Worm (Caenorhabditis elegans) whole organism, midembryonic: ENCODE results near the gene F11C7.2.

Experiments used
- T22C8.4 ChIP-seq: fragments of 200-800 bp; sonication (Bioruptor generic); IDR thresholded peaks from 2 replicates; pipeline ENCODE4 v1.3.6; 2022; ENCODE audit warnings: missing genetic modification characterization, missing compliant biosample characterization
- cog-1 ChIP-seq: sonication (generic microtip); optimal IDR thresholded peaks from 2 replicates; lab custom pipeline; 2016; ENCODE audit warnings: missing genetic modification characterization, missing compliant biosample characterization
- flt-1 ChIP-seq: fragments of 200-800 bp; sonication (Bioruptor generic); IDR thresholded peaks from 2 replicates; pipeline ENCODE4 v1.3.6; 2022; ENCODE audit warnings: missing genetic modification characterization, missing compliant biosample characterization
- klf-2 ChIP-seq: fragments of 200-800 bp; sonication (Bioruptor generic); conservative IDR thresholded peaks from 2 replicates; pipeline ENCODE4 v1.3.6; 2022; ENCODE audit warnings: missing genetic modification reagents, missing genetic modification characterization, missing compliant biosample characterization
- med-1 ChIP-seq: sonication (generic microtip); optimal IDR thresholded peaks from 2 replicates; lab custom pipeline; 2017; ENCODE audit warnings: missing genetic modification characterization, mild to moderate bottlenecking, missing compliant biosample characterization, antibody characterized with exemption, missing genetic modification reagents; ENCODE audit not compliant: insufficient read depth
- ref-1 ChIP-seq: fragments of 200-800 bp; sonication (Bioruptor generic); conservative IDR thresholded peaks from 2 replicates; pipeline ENCODE4 v1.3.6; 2022; ENCODE audit warnings: missing genetic modification reagents, missing genetic modification characterization, missing compliant biosample characterization
- tab-1 ChIP-seq: fragments of 200-800 bp; sonication (Bioruptor generic); IDR thresholded peaks from 2 replicates; pipeline ENCODE4 v1.3.6; 2022; ENCODE audit warnings: missing genetic modification characterization, missing compliant biosample characterization
- ztf-23 ChIP-seq: fragments of 200-800 bp; sonication (Bioruptor generic); IDR thresholded peaks from 2 replicates; pipeline ENCODE4 v1.3.6; 2022; ENCODE audit warnings: missing genetic modification reagents, missing genetic modification characterization, missing compliant biosample characterization
- ztf-29 ChIP-seq: fragments of 200-800 bp; sonication (Bioruptor generic); IDR thresholded peaks from 2 replicates; pipeline ENCODE4 v1.3.6; 2022; ENCODE audit warnings: missing genetic modification reagents, missing genetic modification characterization, missing compliant biosample characterization

The F11C7.2 gene

ce11 chrX:17369514-17369913, 27.1 kb upstream of the F11C7.2 start:
- no peak for TF ChIP-seq cog-1 (tag; lab: Kevin White, UChicago)
- no peak for TF ChIP-seq ztf-29 (GFP tag; lab: Robert Waterston, UW)
- no peak for TF ChIP-seq med-1
- TF ChIP-seq T22C8.4 (GFP tag; lab: Robert Waterston, UW), result no peak
- TF ChIP-seq klf-2 (GFP tag; lab: Robert Waterston, UW), result no peak
- TF ChIP-seq tab-1 (GFP tag; lab: Robert Waterston, UW), result no peak
- no peak for TF ChIP-seq ref-1 (GFP tag; lab: Robert Waterston, UW)
- TF ChIP-seq flt-1, result no peak
- TF ChIP-seq ztf-23 (GFP tag; lab: Robert Waterston, UW), result no peak

- TF ChIP-seq flt-1 (no peak), cog-1 (tag; lab: Kevin White, UChicago) (no peak), ztf-23 (GFP tag; lab: Robert Waterston, UW) (no peak), tab-1 (GFP tag; lab: Robert Waterston, UW) (no peak), med-1 (no peak)
These were observed 22.7 kb upstream of the F11C7.2 start for ce11 chrX:17373955-17374354.

- TF ChIP-seq cog-1 (tag; lab: Kevin White, UChicago) (no peak), klf-2 (GFP tag; lab: Robert Waterston, UW) (no peak), ztf-23 (GFP tag; lab: Robert Waterston, UW) (no peak), tab-1 (GFP tag; lab: Robert Waterston, UW) (no peak), ztf-29 (GFP tag; lab: Robert Waterston, UW) (no peak)
These were observed 22.1 kb upstream of the F11C7.2 start, which contains the start of gene F10D7.3 for ce11 chrX:17374534-17374933. Gene F10D7.3, minus strand, starts transcription at chrX:17374634.

- TF ChIP-seq ref-1 (GFP tag; lab: Robert Waterston, UW) (no peak), T22C8.4 (GFP tag; lab: Robert Waterston, UW) (no peak), tab-1 (GFP tag; lab: Robert Waterston, UW) (no peak), ztf-23 (GFP tag; lab: Robert Waterston, UW) (no peak), ztf-29 (GFP tag; lab: Robert Waterston, UW) (no peak)
These were observed 20.7 kb upstream of the F11C7.2 start for ce11 chrX:17375877-17376276.

ce11 chrX:17378996-17379395, 17.6 kb upstream of the F11C7.2 start:
- TF ChIP-seq cog-1 (tag; lab: Kevin White, UChicago), result no peak
- no peak for TF ChIP-seq klf-2 (GFP tag; lab: Robert Waterston, UW)
- TF ChIP-seq ref-1 (GFP tag; lab: Robert Waterston, UW), result no peak
- TF ChIP-seq ztf-29 (GFP tag; lab: Robert Waterston, UW), result no peak
- TF ChIP-seq T22C8.4 (GFP tag; lab: Robert Waterston, UW), result no peak
- no peak for TF ChIP-seq med-1
- no peak for TF ChIP-seq flt-1

ce11 chrX:17379675-17380074, 16.9 kb upstream of the F11C7.2 start, which contains the start of gene F10D7.10:
Gene F10D7.10, minus strand, starts transcription at chrX:17379775.
- TF ChIP-seq klf-2 (GFP tag; lab: Robert Waterston, UW), result no peak
- TF ChIP-seq ref-1 (GFP tag; lab: Robert Waterston, UW), result no peak
- no peak for TF ChIP-seq T22C8.4 (GFP tag; lab: Robert Waterston, UW)
- TF ChIP-seq flt-1, result no peak
- no peak for TF ChIP-seq tab-1 (GFP tag; lab: Robert Waterston, UW)
- TF ChIP-seq ztf-23 (GFP tag; lab: Robert Waterston, UW), result no peak
- TF ChIP-seq ztf-29 (GFP tag; lab: Robert Waterston, UW), result no peak

ce11 chrX:17381975-17382374, 14.6 kb upstream of the F11C7.2 start, which contains the start of gene F10D7.4:
Gene F10D7.4, minus strand, starts transcription at chrX:17382075.
- TF ChIP-seq cog-1 (tag; lab: Kevin White, UChicago) (no peak), med-1 (no peak), T22C8.4 (GFP tag; lab: Robert Waterston, UW) (no peak), flt-1 (no peak), ztf-29 (GFP tag; lab: Robert Waterston, UW) (no peak), tab-1 (GFP tag; lab: Robert Waterston, UW) (no peak), ztf-23 (GFP tag; lab: Robert Waterston, UW) (no peak), klf-2 (GFP tag; lab: Robert Waterston, UW) (no peak), ref-1 (GFP tag; lab: Robert Waterston, UW) (no peak)

ce11 chrX:17384343-17384742, 12.3 kb upstream of the F11C7.2 start:
- no peak for TF ChIP-seq tab-1 (GFP tag; lab: Robert Waterston, UW)

- TF ChIP-seq ref-1 (GFP tag; lab: Robert Waterston, UW) (no peak), T22C8.4 (GFP tag; lab: Robert Waterston, UW) (no peak), klf-2 (GFP tag; lab: Robert Waterston, UW) (no peak), cog-1 (tag; lab: Kevin White, UChicago) (no peak), ztf-29 (GFP tag; lab: Robert Waterston, UW) (no peak), tab-1 (GFP tag; lab: Robert Waterston, UW) (no peak), ztf-23 (GFP tag; lab: Robert Waterston, UW) (no peak), med-1 (no peak), flt-1 (no peak)
These were observed 11.5 kb upstream of the F11C7.2 start for ce11 chrX:17385102-17385501.

- TF ChIP-seq ztf-23 (GFP tag; lab: Robert Waterston, UW) (no peak), klf-2 (GFP tag; lab: Robert Waterston, UW) (no peak), T22C8.4 (GFP tag; lab: Robert Waterston, UW) (no peak), ztf-29 (GFP tag; lab: Robert Waterston, UW) (no peak), flt-1 (no peak), tab-1 (GFP tag; lab: Robert Waterston, UW) (no peak), ref-1 (GFP tag; lab: Robert Waterston, UW) (no peak), med-1 (no peak), cog-1 (tag; lab: Kevin White, UChicago) (no peak)
These were observed 10.5 kb upstream of the F11C7.2 start for ce11 chrX:17386130-17386529.
